Fruit fly (Drosophila melanogaster): Measurements from ENCODE around the gene CG32944.
A peak's percentile ranks its signal among the peaks of the same experiment; 100 is the strongest.

The CG32944 gene

DNA sequence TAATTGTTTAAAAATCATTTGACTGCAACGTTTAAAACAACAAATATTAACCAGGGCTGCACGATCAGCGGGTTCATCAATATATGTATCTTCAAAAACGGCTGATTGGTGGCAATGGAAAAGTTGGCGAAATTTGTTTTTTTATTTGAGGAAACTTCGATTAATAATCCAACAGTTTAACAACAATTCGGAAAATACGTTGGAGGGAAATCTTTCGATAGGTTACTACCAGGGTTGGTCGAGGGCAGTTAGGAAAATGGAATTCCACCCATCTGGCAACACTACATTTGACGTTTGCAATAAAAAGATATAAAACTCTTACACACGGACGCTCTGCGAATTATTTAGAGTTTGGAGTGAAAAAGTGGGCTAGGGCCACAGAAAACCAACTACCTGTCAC is 17.7 kb upstream of the CG32944 start, which contains the start of the genes Lipt2 and CG14650:
TSS of gene Lipt2 (minus strand) at position 217 of the 400 bp plus-strand sequence.
TSS of gene CG14650 (plus strand) at position 275 of the 400 bp plus-strand sequence.
- TF ChIP-seq EcR (GFP tag; optimal IDR thresholded peaks at IDR 0.05) = no peak
- TF ChIP-seq pan (optimal IDR thresholded peaks at IDR 0.05) = no peak
- TF ChIP-seq CG8478 (optimal IDR thresholded peaks at IDR 0.05) = no peak
- no peak for TF ChIP-seq usp (GFP tag; optimal IDR thresholded peaks at IDR 0.05)
- no peak for TF ChIP-seq psq (optimal IDR thresholded peaks at IDR 0.05)
- TF ChIP-seq Dll (optimal IDR thresholded peaks at IDR 0.05) = no peak

DNA sequence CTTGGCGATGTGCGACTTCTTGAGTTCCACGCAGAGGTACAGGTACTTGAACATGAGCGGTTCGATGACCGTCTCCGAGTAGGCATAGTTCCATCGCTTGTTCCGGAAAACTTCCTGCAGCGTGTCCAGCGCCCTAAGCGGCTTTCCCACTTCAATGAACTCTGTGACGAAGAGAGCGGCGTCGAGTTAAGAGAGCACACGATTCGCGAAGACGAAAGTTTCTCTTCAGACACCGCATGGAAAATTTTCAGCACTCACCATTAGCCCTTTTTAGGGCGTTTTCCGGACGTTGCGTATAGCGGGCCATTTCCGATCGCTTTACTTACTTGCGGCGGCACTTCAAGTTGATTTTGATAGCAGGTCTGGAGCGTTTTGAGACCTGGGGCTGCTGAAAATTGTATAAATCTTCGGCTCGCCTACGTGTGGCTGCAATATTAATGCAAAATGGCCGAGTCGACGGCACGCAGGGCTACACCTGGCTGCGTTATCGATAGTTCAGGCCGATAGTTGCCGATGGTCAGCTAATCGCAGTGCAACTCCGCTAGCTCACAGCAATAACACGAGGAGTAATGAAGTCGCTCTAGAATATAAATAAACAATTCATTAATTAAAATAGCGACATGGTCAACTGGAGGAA is 14.2 kb upstream of the CG32944 start, which contains the start of the genes eIF3a and CG1074:
TSS of gene eIF3a (minus strand) at position 455 of the 637 bp plus-strand sequence.
TSS of gene CG1074 (plus strand) at position 525 of the 637 bp plus-strand sequence.
- TF ChIP-seq Dll (optimal IDR thresholded peaks at IDR 0.05) (peak; percentile 15), psq (optimal IDR thresholded peaks at IDR 0.05) (no peak)

DNA sequence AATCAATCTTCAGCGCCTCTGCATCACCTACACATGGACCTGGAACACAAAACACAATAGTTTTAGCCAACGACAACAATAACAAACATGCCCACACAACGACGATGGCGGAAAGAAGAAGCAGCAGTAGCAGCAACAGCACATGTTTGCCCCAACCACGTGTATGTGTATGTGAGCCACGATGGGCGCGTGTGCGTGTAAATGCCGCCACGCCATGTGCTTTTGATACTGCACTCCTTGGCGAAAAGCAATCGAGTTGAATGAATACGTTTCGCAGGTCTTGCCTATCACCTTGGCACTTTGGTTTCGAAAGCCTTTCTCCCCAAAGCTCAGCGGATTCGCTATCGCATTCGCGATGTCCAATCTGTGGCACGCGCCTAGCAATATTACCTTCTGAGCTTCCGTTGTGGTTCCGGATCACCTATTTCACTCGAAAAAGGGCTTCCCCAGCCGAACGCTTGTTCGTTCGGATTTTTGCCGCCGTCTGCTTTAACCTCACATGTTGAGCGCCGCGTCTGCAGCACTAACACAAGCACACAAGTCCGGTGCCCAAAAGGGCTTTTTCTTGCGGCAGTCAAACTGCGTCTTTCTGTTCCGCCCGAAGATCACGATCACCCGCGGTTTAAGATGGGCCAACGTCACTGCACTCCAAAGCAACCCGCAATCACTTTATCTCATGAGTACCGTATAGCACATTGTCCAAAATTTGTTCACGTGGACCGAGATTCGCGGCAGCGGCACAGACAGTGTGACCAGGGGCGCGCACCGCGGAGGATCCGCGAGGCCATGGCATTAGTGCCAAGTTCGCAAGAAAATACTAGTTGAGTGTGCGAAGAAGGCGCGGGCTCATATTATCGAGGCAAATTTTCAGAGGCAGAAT is 9.4 kb upstream of the CG32944 start, which contains the start of gene srl:
TSS of gene srl (minus strand) at position 751 of the 880 bp plus-strand sequence.
- TF ChIP-seq Dll (optimal IDR thresholded peaks at IDR 0.05) (no peak), pan (optimal IDR thresholded peaks at IDR 0.05) (peak; percentile 10)

DNA sequence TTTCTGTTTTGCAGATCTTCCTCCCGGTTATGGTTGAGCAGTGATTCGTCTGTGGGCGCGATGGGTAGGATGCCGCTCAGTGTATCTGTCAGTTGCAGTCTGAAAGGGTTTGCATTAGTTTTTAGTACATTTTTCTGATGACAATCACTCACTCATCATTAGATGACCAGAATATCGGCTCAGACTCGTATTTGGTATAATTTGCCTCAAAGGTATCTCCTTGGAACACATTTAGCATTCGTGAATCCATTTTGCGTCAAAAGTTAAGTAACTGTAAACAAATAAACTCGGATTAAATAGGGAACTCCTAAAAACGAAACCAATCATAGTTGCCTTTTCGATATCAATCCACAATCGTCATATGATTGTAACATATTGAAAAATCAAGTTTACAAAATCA is 7.4 kb upstream of the CG32944 start, which contains the start of gene CG31525:
TSS of gene CG31525 (plus strand) at position 301 of the 400 bp plus-strand sequence.
- TF ChIP-seq CG8478 (optimal IDR thresholded peaks at IDR 0.05) (no peak), pan (optimal IDR thresholded peaks at IDR 0.05) (no peak), psq (optimal IDR thresholded peaks at IDR 0.05) (no peak), usp (GFP tag; optimal IDR thresholded peaks at IDR 0.05) (no peak), Dll (optimal IDR thresholded peaks at IDR 0.05) (no peak), EcR (GFP tag; optimal IDR thresholded peaks at IDR 0.05) (no peak)

DNA sequence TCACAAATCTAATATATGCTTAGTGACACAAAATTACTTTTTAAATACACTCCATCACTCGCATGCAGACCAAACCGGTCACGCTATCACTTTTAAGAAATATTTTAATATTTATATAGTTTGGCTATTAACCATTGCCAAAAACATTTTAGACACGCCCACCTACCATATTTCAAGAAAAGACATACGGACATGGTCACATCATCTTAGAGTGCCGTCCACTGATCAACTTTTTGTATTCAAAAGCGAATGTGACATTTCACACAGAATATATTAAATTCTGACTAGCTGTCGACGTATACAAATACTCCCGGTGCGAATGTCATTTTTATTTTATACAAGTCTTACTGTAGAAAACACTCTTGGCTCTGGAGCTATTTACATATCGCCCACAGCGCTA is 3.2 kb downstream of the CG32944 start, which contains the start of gene CG31528:
TSS of gene CG31528 (plus strand) at position 301 of the 400 bp plus-strand sequence.
- no peak for TF ChIP-seq CG8478 (optimal IDR thresholded peaks at IDR 0.05)
- TF ChIP-seq Dll (optimal IDR thresholded peaks at IDR 0.05) = no peak
- no peak for TF ChIP-seq psq (optimal IDR thresholded peaks at IDR 0.05)
- TF ChIP-seq pan (optimal IDR thresholded peaks at IDR 0.05) = no peak

DNA sequence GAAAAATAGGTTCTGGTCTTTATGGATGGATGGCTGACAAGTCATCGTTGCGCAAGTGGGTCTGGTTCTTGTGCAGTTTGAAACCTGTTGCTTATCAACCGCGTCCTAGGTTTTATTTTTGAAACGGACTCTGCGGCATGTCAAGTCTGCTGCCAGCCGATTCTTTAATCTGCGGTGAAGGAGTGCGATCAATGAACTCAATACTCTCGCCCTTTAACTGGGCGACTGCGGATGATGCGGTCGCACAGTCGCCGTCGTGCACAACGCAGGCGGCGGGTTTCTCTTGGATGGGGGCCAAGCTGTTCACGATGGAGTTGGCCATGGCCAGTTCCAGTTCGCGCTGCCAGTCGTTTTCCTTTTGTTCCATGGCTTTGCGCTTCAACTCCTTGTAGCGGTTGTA is 12.1 kb downstream of the CG32944 start:
- TF ChIP-seq psq (optimal IDR thresholded peaks at IDR 0.05) = no peak
- TF ChIP-seq pan (optimal IDR thresholded peaks at IDR 0.05) = no peak
- TF ChIP-seq CG8478 (optimal IDR thresholded peaks at IDR 0.05) = no peak
- no peak for TF ChIP-seq Dll (optimal IDR thresholded peaks at IDR 0.05)
- TF ChIP-seq EcR (GFP tag; optimal IDR thresholded peaks at IDR 0.05) = no peak
- TF ChIP-seq usp (GFP tag; optimal IDR thresholded peaks at IDR 0.05) = no peak

DNA sequence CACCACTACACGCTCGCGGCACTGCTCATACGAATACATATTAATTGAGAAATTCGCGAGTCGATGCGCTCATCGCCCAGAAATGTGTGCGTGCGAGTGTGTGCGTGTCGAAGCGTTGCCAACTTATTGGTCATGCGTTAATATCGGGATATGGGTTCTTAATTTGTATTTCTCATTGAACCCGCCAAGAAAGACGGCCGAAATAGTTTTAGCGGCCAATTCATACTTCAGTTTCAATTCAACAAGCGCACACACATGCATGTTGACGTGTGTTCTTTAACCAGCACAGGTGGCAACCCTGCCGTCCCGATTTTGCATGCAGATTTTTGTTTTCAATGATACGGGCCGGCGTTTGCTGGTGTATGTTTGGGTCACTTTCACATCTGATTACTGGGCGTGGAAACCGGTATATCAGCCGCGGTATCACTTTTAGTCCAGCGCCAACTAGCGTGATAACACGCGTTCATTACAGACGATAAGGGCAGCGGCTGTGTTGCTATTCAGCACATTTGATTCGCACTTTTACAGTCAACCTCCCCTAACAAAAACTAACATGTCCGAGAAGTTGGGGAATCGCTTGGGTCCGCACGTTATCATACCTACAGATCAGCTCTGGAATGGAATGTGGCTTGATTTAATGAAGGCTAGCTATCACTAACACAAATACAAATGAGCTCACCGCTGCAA is 15.5 kb downstream of the CG32944 start:
- TF ChIP-seq EcR (GFP tag; optimal IDR thresholded peaks at IDR 0.05) (peak in 1 of 2 experiments; percentile 41), Dll (optimal IDR thresholded peaks at IDR 0.05) (no peak)

DNA sequence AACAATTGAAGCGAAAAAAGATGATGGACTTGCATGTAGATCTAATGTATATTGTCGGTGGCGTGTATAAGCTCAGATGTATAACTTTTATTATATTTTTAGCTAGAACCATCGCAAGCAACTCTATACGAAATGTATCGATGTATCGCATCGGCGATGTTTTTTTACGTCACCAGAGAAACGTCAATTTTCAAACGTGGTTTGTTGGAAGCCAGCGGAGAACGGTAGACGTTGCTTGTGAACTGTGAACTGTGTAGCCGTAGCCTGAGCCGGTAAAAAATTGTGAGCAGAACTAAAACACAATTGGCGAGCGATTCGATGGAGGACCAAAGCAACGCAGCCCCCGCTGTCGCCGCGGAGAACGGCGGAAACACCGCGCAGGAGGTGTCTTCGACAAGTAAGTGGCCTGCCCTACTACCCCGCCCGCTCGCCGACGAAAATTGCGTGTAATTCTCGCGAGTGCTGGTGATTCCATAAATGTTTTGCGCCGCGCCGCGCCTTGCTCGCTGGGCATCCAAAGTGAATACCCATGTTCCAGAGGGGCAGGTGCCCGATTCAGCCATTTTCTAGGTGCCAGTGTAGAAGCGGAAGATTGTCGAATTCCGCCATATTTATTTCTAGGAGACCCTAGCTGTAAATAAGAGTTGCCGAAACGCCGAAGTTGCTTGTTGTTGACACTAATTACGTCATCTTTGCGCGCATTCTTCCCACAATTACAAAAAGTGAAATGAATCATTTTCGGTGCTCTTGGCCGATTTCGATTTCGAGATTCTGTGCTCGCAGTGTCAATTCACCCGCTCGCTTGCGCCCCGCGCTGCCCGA is 16.3 kb downstream of the CG32944 start, which contains the start of gene lost:
TSS of gene lost (plus strand) at position 193 of the 822 bp plus-strand sequence.
- no peak for TF ChIP-seq Dll (optimal IDR thresholded peaks at IDR 0.05)
- no peak for TF ChIP-seq usp (GFP tag; optimal IDR thresholded peaks at IDR 0.05)
- TF ChIP-seq EcR (GFP tag; optimal IDR thresholded peaks at IDR 0.05) = no peak
- TF ChIP-seq CG8478 (optimal IDR thresholded peaks at IDR 0.05) = no peak
- no peak for TF ChIP-seq pan (optimal IDR thresholded peaks at IDR 0.05)
- TF ChIP-seq psq (optimal IDR thresholded peaks at IDR 0.05) = no peak

DNA sequence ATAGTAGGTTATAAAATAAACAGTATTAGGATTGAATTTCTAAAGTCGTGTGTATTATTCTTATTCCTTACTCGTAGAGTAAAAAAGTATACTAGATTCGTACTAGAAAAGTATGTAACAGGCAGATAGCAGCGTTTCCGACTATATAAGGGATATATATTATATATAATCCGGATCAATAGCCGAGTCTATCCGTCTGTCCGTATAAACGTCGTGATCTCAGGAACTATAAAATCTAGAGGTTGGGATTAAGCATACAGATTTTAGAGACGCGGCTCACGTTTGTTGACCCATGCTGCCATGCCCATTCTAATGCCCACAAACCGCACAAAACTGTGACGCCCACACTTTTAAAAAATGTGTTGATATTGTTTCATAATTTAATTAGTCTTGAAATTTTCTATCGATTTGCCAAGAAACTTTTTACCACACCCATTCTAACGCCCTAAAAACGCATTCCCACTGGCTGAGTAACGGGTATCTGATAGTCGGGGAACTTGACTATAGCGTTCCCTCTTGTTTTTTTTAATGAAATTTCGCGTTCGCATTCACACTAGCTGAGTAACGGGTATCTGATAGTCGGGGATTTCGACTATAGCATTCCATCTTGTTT is 17.3 kb downstream of the CG32944 start, which contains the start of gene CG9853:
TSS of gene CG9853 (minus strand) at position 51 of the 613 bp plus-strand sequence.
- TF ChIP-seq psq (optimal IDR thresholded peaks at IDR 0.05) (no peak), Dll (optimal IDR thresholded peaks at IDR 0.05) (no peak), EcR (GFP tag; optimal IDR thresholded peaks at IDR 0.05) (no peak), pan (optimal IDR thresholded peaks at IDR 0.05) (no peak), CG8478 (optimal IDR thresholded peaks at IDR 0.05) (no peak), usp (GFP tag; optimal IDR thresholded peaks at IDR 0.05) (no peak)

DNA sequence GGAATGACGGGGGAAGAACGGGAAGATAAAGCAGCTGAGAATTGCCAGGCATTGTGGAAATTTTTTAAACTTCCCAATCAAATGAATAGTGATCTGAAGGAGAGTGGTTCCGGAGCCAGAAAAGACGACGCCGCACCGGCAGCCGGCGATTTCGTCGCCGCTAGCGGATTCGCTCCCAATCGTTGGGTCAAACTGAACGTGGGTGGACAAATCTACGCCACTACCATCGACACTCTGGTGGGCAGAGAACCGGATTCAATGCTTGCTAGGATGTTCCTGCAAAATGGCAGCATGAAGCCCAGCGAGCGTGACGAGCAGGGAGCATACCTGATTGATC is 18.9 kb downstream of the CG32944 start, which contains the start of gene CG14647:
TSS of gene CG14647 (plus strand) at position 14 of the 337 bp plus-strand sequence.
- TF ChIP-seq pan (optimal IDR thresholded peaks at IDR 0.05) (no peak), usp (GFP tag; optimal IDR thresholded peaks at IDR 0.05) (no peak), CG8478 (optimal IDR thresholded peaks at IDR 0.05) (no peak), psq (optimal IDR thresholded peaks at IDR 0.05) (no peak), EcR (GFP tag; optimal IDR thresholded peaks at IDR 0.05) (no peak), Dll (optimal IDR thresholded peaks at IDR 0.05) (no peak)
